Fruit fly (Drosophila melanogaster): ENCODE data around the gene CAH6.

CAH6 gene

dm6 chr3R:31251130-31251770 is 6.1 kb upstream of the CAH6 start (continued):
- no peak for TF ChIP-seq Eip75B (GFP tag; optimal IDR thresholded peaks at IDR 0.05)
- no peak for TF ChIP-seq Sox102F (GFP tag; optimal IDR thresholded peaks at IDR 0.05)
- TF ChIP-seq CG6792 (GFP tag; optimal IDR thresholded peaks at IDR 0.05) = no peak
- no peak for TF ChIP-seq fd85E (GFP tag; optimal IDR thresholded peaks at IDR 0.05)
- peak; percentile 32 for TF ChIP-seq acj6 (GFP tag; optimal IDR thresholded peaks at IDR 0.05)
- no peak for TF ChIP-seq fd59A (GFP tag; optimal IDR thresholded peaks at IDR 0.05)
- no peak for TF ChIP-seq CG11902 (GFP tag; optimal IDR thresholded peaks at IDR 0.05)
- no peak for TF ChIP-seq CG8319 (GFP tag; optimal IDR thresholded peaks at IDR 0.05)

- no peak for TF ChIP-seq Sox14 (GFP tag; optimal IDR thresholded peaks at IDR 0.05)
- TF ChIP-seq eg (GFP tag; IDR thresholded peaks at IDR 0.05) = peak; percentile 85
- no peak for TF ChIP-seq Hr38 (GFP tag; optimal IDR thresholded peaks at IDR 0.05)
- peak; percentile 54 for TF ChIP-seq esn (GFP tag; optimal IDR thresholded peaks at IDR 0.05)
- no peak for TF ChIP-seq CG16779 (tag; optimal IDR thresholded peaks at IDR 0.05)
- peak; percentile 21 for TF ChIP-seq CG11902 (GFP tag; optimal IDR thresholded peaks at IDR 0.05)
- TF ChIP-seq Sox102F (GFP tag; optimal IDR thresholded peaks at IDR 0.05) = no peak
- no peak for TF ChIP-seq CG8119 (GFP tag; IDR thresholded peaks at IDR 0.05)
- TF ChIP-seq CG8319 (GFP tag; optimal IDR thresholded peaks at IDR 0.05) = no peak
- no peak for TF ChIP-seq salr (GFP tag; optimal IDR thresholded peaks at IDR 0.05)
- TF ChIP-seq CG4318 (GFP tag; optimal IDR thresholded peaks at IDR 0.05) = no peak
- no peak for TF ChIP-seq CG7368 (GFP tag; optimal IDR thresholded peaks at IDR 0.05)
- TF ChIP-seq CG3919 (GFP tag; optimal IDR thresholded peaks at IDR 0.05) = no peak
- no peak for TF ChIP-seq CG6808 (GFP tag; optimal IDR thresholded peaks at IDR 0.05)
- TF ChIP-seq Eip75B (GFP tag; optimal IDR thresholded peaks at IDR 0.05) = no peak
- no peak for TF ChIP-seq CG32006 (GFP tag; optimal IDR thresholded peaks at IDR 0.05)
- TF ChIP-seq Ets96B (tag; optimal IDR thresholded peaks at IDR 0.05) = peak; percentile 20
- TF ChIP-seq Met (GFP tag; optimal IDR thresholded peaks at IDR 0.05) = no peak
- TF ChIP-seq OdsH (GFP tag; optimal IDR thresholded peaks at IDR 0.05) = peak; percentile 33
- TF ChIP-seq achi (GFP tag; optimal IDR thresholded peaks at IDR 0.05) = no peak
- no peak for TF ChIP-seq Blimp-1 (GFP tag; optimal IDR thresholded peaks at IDR 0.05)
- no peak for TF ChIP-seq CG1621 (tag; optimal IDR thresholded peaks at IDR 0.05)
- peak; percentile 36 for TF ChIP-seq Ets21C (GFP tag; optimal IDR thresholded peaks at IDR 0.05)
- TF ChIP-seq CG11762 (GFP tag; optimal IDR thresholded peaks at IDR 0.05; ENCODE audit: insufficient read depth) = no peak
- TF ChIP-seq Smox (GFP tag; optimal IDR thresholded peaks at IDR 0.05) = no peak
- no peak for TF ChIP-seq pdm3 (GFP tag; optimal IDR thresholded peaks at IDR 0.05)
- TF ChIP-seq CG6276 (GFP tag; optimal IDR thresholded peaks at IDR 0.05) = no peak
- TF ChIP-seq Sox15 (GFP tag; optimal IDR thresholded peaks at IDR 0.05) = no peak
- peak; percentile 80 for TF ChIP-seq Eip78C (GFP tag)
- peak; percentile 61 for TF ChIP-seq CG10631 (GFP tag; optimal IDR thresholded peaks at IDR 0.05)
- peak; percentile 31; the same call in 1 of the 2 replicates for TF ChIP-seq CG11294 (GFP tag; IDR thresholded peaks at IDR 0.05)
- no peak for TF ChIP-seq spab (GFP tag; optimal IDR thresholded peaks at IDR 0.05)
- peak; percentile 59 for TF ChIP-seq topi (GFP tag; optimal IDR thresholded peaks at IDR 0.05)
- TF ChIP-seq fd85E (GFP tag; optimal IDR thresholded peaks at IDR 0.05) = no peak
- TF ChIP-seq CG6792 (GFP tag; optimal IDR thresholded peaks at IDR 0.05) = no peak
- no peak for TF ChIP-seq dsx (GFP tag; optimal IDR thresholded peaks at IDR 0.05; ENCODE audit: poor library complexity, severe bottlenecking)
- peak; percentile 51 for TF ChIP-seq Lpt (GFP tag; optimal IDR thresholded peaks at IDR 0.05)
- TF ChIP-seq CG31627 (GFP tag; optimal IDR thresholded peaks at IDR 0.05) = peak; percentile 47
- peak; percentile 81 for TF ChIP-seq vri (GFP tag; optimal IDR thresholded peaks at IDR 0.05)
- no peak for TF ChIP-seq acj6 (GFP tag; optimal IDR thresholded peaks at IDR 0.05)
- TF ChIP-seq ss (GFP tag; optimal IDR thresholded peaks at IDR 0.05) = no peak
- no peak for TF ChIP-seq dac (GFP tag; optimal IDR thresholded peaks at IDR 0.05)
- peak; percentile 78 for TF ChIP-seq cyc (GFP tag; optimal IDR thresholded peaks at IDR 0.05)
- peak; percentile 74 for TF ChIP-seq CG3032 (tag; optimal IDR thresholded peaks at IDR 0.05)
- no peak for TF ChIP-seq fkh (GFP tag; optimal IDR thresholded peaks at IDR 0.05)
Measured at dm6 chr3R:31252093-31252962, 5.1 kb upstream of the CAH6 start, which contains the start of the genes qless and mRpL32. TSS of gene qless (minus strand) at chr3R:31252608. TSS of gene mRpL32 (plus strand) at chr3R:31252872.
